Fruit fly (Drosophila melanogaster): ENCODE measurements around the gene yem.

The yem gene

DNA sequence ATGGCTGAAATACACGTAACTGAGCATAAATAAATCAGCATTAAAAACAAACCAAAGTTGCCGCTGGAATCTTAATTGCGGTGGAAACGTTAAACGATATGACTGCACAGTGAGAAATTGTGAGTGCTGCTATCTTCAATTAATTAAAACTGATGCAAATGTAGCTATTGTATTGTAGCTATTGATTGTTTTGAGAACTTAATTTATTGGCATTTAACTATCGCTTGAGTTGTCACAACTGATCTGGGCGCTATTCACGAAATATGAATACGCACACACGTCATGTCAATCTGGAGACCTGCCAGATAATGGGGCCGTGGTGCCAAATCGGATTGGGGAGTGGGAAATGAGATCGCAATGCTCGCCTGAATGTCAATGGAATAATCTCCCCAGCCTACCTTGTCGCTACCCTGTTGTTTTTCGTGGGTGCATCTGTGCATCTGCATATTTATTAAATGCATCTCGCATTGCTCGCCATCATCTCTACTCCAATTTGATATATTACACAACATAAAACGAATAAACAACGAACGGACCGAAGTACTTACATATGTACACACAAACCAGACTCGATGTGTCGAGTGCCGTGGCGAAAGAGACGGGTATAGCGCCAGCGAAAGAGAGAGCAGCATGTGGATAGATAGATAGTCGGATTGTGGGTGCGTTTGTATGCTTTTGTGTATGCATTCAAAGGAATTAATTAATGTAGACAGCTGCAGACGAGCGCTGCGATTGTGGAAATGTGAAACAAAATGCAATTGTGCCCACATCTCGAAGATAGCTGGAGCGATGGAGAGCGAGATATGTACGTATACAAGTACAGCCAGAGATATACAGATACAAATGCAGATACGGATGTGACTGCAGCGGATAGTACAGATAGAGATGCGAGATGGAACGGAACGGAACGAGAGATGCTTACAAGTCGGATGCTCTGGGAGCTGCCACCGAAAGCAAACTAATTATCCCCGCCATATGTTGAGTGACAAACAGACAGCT, 38.9 kb downstream of the yem start (continued):
- TF ChIP-seq Stat92E (GFP tag; optimal IDR thresholded peaks at IDR 0.05): peak in 1 of 3 experiments; percentile 36
- no peak for TF ChIP-seq CG15514 (GFP tag; optimal IDR thresholded peaks at IDR 0.05)
- TF ChIP-seq CG8290 (GFP tag; optimal IDR thresholded peaks at IDR 0.05): no peak
- peak; percentile 9 to 10 for TF ChIP-seq CG8290 (tag; optimal IDR thresholded peaks at IDR 0.05)
- TF ChIP-seq Bgb (GFP tag; IDR thresholded peaks at IDR 0.05; ENCODE audit: partially characterized antibody): no peak
- peak; percentile 34 for TF ChIP-seq CG2678 (tag; optimal IDR thresholded peaks at IDR 0.05)
- TF ChIP-seq CG14441 (GFP tag; IDR thresholded peaks at IDR 0.05): no peak
- no peak for TF ChIP-seq CG6654 (GFP tag; optimal IDR thresholded peaks at IDR 0.05)
- TF ChIP-seq CG2889 (GFP tag; IDR thresholded peaks at IDR 0.05): no peak
- TF ChIP-seq Nf-YB (GFP tag; optimal IDR thresholded peaks at IDR 0.05): peak; percentile 13
- no peak for TF ChIP-seq her (GFP tag; optimal IDR thresholded peaks at IDR 0.05)
- TF ChIP-seq CG13894 (tag; optimal IDR thresholded peaks at IDR 0.05): no peak
- TF ChIP-seq Camta (GFP tag; optimal IDR thresholded peaks at IDR 0.05): peak; percentile 1
- TF ChIP-seq Dbx (GFP tag; IDR thresholded peaks at IDR 0.05): no peak
- peak; percentile 27 for TF ChIP-seq CG17912 (GFP tag; optimal IDR thresholded peaks at IDR 0.05)
- TF ChIP-seq hbn (GFP tag; IDR thresholded peaks at IDR 0.05; ENCODE audit: partially characterized antibody): no peak
- no peak for TF ChIP-seq sna (GFP tag; IDR thresholded peaks at IDR 0.05; ENCODE audit: partially characterized antibody)
- no peak for TF ChIP-seq scrt (GFP tag; optimal IDR thresholded peaks at IDR 0.05)
- TF ChIP-seq gcm (GFP tag; optimal IDR thresholded peaks at IDR 0.05): peak; percentile 41
- peak; percentile 68 for TF ChIP-seq nau (GFP tag; optimal IDR thresholded peaks at IDR 0.05)
- TF ChIP-seq gcm2 (GFP tag; optimal IDR thresholded peaks at IDR 0.05): no peak
- no peak for TF ChIP-seq CG12769 (tag; optimal IDR thresholded peaks at IDR 0.05)
- no peak for TF ChIP-seq fd96Cb (tag; optimal IDR thresholded peaks at IDR 0.05)
- TF ChIP-seq Mad (GFP tag; optimal IDR thresholded peaks at IDR 0.05): no peak
- TF ChIP-seq otp (GFP tag; IDR thresholded peaks at IDR 0.05): 0 out of 3 replicates have a peak, but pooled peaks have one; percentile 11
- no peak for TF ChIP-seq MBD-R2 (GFP tag; IDR thresholded peaks at IDR 0.05)
- TF ChIP-seq pan (optimal IDR thresholded peaks at IDR 0.05): no peak
- no peak for TF ChIP-seq pan (GFP tag; optimal IDR thresholded peaks at IDR 0.05 in 1 of 2, IDR thresholded peaks at IDR 0.05 in 1 of 2)
- TF ChIP-seq croc (GFP tag; conservative IDR thresholded peaks at IDR 0.05): no peak
- TF ChIP-seq CG7928 (GFP tag; optimal IDR thresholded peaks at IDR 0.05): no peak
- TF ChIP-seq lbe (GFP tag; optimal IDR thresholded peaks at IDR 0.05): no peak
- peak; percentile 21 for TF ChIP-seq Lhr (GFP tag; optimal IDR thresholded peaks at IDR 0.05)
- TF ChIP-seq NfI (GFP tag; optimal IDR thresholded peaks at IDR 0.05): no peak
- TF ChIP-seq klu (GFP tag; IDR thresholded peaks at IDR 0.05): no peak
- TF ChIP-seq esg (GFP tag; conservative IDR thresholded peaks at IDR 0.05): no peak
- TF ChIP-seq Hand (GFP tag; optimal IDR thresholded peaks at IDR 0.05): no peak
- no peak for TF ChIP-seq CG6854 (GFP tag; optimal IDR thresholded peaks at IDR 0.05)
- no peak for TF ChIP-seq Atf6 (GFP tag; IDR thresholded peaks at IDR 0.05)
- no peak for TF ChIP-seq CG2712 (tag; optimal IDR thresholded peaks at IDR 0.05)
- TF ChIP-seq CG7357 (GFP tag; IDR thresholded peaks at IDR 0.05): no peak
- no peak for TF ChIP-seq ewg (GFP tag; optimal IDR thresholded peaks at IDR 0.05)
- TF ChIP-seq grn (GFP tag; optimal IDR thresholded peaks at IDR 0.05): peak; percentile 52
- no peak for TF ChIP-seq C15 (GFP tag; IDR thresholded peaks at IDR 0.05)
- TF ChIP-seq Asciz (GFP tag; optimal IDR thresholded peaks at IDR 0.05): peak; percentile 56
- no peak for TF ChIP-seq CG31441 (GFP tag; IDR thresholded peaks at IDR 0.05)
- TF ChIP-seq bbx (GFP tag; IDR thresholded peaks at IDR 0.05; ENCODE audit: partially characterized antibody): no peak
- no peak for TF ChIP-seq dimm (GFP tag; IDR thresholded peaks at IDR 0.05)
- TF ChIP-seq Rx (GFP tag; IDR thresholded peaks at IDR 0.05): no peak
- no peak for TF ChIP-seq ham (GFP tag; IDR thresholded peaks at IDR 0.05)

Data from whole organism, embryonic.